Worm (Caenorhabditis elegans): Measurements from ENCODE around the gene mttu-1.

ce11 chrIV:11304970-11305369, 8.3 kb upstream of the mttu-1 start:
- TF ChIP-seq mxl-2 (GFP tag; conservative IDR thresholded peaks at IDR 0.05) (no peak), pqm-1 (tag; optimal IDR thresholded peaks at IDR 0.05) (no peak), pha-4 (GFP tag; IDR thresholded peaks at IDR 0.05) (no peak), pha-4 (tag; optimal IDR thresholded peaks at IDR 0.05) (no peak), fkh-10 (GFP tag; optimal IDR thresholded peaks at IDR 0.05) (no peak), egl-27 (tag; optimal IDR thresholded peaks at IDR 0.05) (no peak), ztf-7 (tag; optimal IDR thresholded peaks at IDR 0.05) (no peak), F10B5.3 (tag; optimal IDR thresholded peaks at IDR 0.05) (no peak), ama-1 (optimal IDR thresholded peaks at IDR 0.05) (no peak), aly-2 (tag; optimal IDR thresholded peaks at IDR 0.05) (no peak), ZK546.5 (tag; optimal IDR thresholded peaks at IDR 0.05) (no peak), aha-1 (tag) (no peak), mdl-1 (tag; optimal IDR thresholded peaks at IDR 0.05) (no peak), T26A8.4 (GFP tag; IDR thresholded peaks at IDR 0.05) (no peak)

Measured in whole organism, L4 larva.